Worm (Caenorhabditis elegans) whole organism, young adult: ENCODE data around the gene C35A11.2.

Experiments used
- B0035.1 ChIP-seq: sonication (generic microtip); optimal IDR thresholded peaks from 2 replicates; lab custom pipeline; 2016; ENCODE audit warnings: missing genetic modification characterization, mild to moderate bottlenecking, missing compliant biosample characterization, missing genotype, missing genetic modification reagents
- C06A6.2 ChIP-seq: fragments of 200-800 bp; sonication (Bioruptor generic); conservative IDR thresholded peaks from 2 replicates; pipeline ENCODE4 v1.3.6; 2022; ENCODE audit warnings: missing genetic modification characterization, missing compliant biosample characterization
- C17E4.6 ChIP-seq: fragments of 200-800 bp; sonication (Bioruptor generic); IDR thresholded peaks from 2 replicates; pipeline ENCODE4 v1.3.6; 2022; ENCODE audit warnings: missing genetic modification reagents, missing genetic modification characterization, missing compliant biosample characterization
- F10E7.11 ChIP-seq: sonication (generic microtip); optimal IDR thresholded peaks from 2 replicates; lab custom pipeline; 2017; ENCODE audit warnings: mild to moderate bottlenecking, missing genetic modification characterization, moderate library complexity, missing compliant biosample characterization
- F57C9.4 ChIP-seq: sonication (generic microtip); optimal IDR thresholded peaks from 2 replicates; lab custom pipeline; 2017; ENCODE audit warnings: mild to moderate bottlenecking, missing genetic modification characterization, missing compliant biosample characterization
- Y53F4B.3 ChIP-seq: fragments of 200-800 bp; sonication (Bioruptor generic); IDR thresholded peaks from 2 replicates; pipeline ENCODE4 v1.3.6; 2022; ENCODE audit warnings: missing genetic modification reagents, missing genetic modification characterization, missing compliant biosample characterization
- Y79H2A.3 ChIP-seq: fragments of 200-800 bp; sonication (Bioruptor generic); conservative IDR thresholded peaks from 2 replicates; pipeline ENCODE4 v1.3.6; 2022; ENCODE audit warnings: missing genetic modification reagents, missing genetic modification characterization, missing compliant biosample characterization
- Y95B8A.8 ChIP-seq: fragments of 200-800 bp; sonication (Bioruptor generic); IDR thresholded peaks from 2 replicates; pipeline ENCODE4 v1.3.6; 2022; ENCODE audit warnings: missing genetic modification reagents, missing genetic modification characterization, missing compliant biosample characterization
- aptf-2 ChIP-seq: fragments of 200-800 bp; sonication (Bioruptor generic); conservative IDR thresholded peaks from 2 replicates; pipeline ENCODE4 v1.3.6; 2022; ENCODE audit warnings: missing genetic modification reagents, missing genetic modification characterization, missing compliant biosample characterization
- atf-7 ChIP-seq: sonication (generic microtip); optimal IDR thresholded peaks from 2 replicates; lab custom pipeline; 2017; ENCODE audit warnings: mild to moderate bottlenecking, missing genetic modification characterization, missing compliant biosample characterization
- attf-3 ChIP-seq: fragments of 200-800 bp; sonication (Bioruptor generic); conservative IDR thresholded peaks from 2 replicates; pipeline ENCODE4 v1.3.6; 2022; ENCODE audit warnings: missing genetic modification reagents, missing genetic modification characterization, missing compliant biosample characterization
- attf-5 ChIP-seq: fragments of 200-800 bp; sonication (Bioruptor generic); optimal IDR thresholded peaks from 2 replicates; lab custom pipeline; 2018; ENCODE audit warnings: mild to moderate bottlenecking, missing genetic modification characterization, missing compliant biosample characterization
- attf-6 ChIP-seq: fragments of 200-800 bp; sonication (Bioruptor generic); IDR thresholded peaks from 2 replicates; pipeline ENCODE4 v1.3.6; 2022; ENCODE audit warnings: missing genetic modification reagents, missing genetic modification characterization, missing compliant biosample characterization
- ceh-79 ChIP-seq: sonication (generic microtip); optimal IDR thresholded peaks from 2 replicates; lab custom pipeline; 2017; ENCODE audit warnings: mild to moderate bottlenecking, missing genetic modification characterization, missing compliant biosample characterization
- efl-1 ChIP-seq: fragments of 150-350 bp; optimal IDR thresholded peaks from 2 replicates; lab custom pipeline; 2014; ENCODE audit warnings: missing biosample characterization, missing genetic modification reagents, missing genetic modification characterization
- hlh-12 ChIP-seq: sonication (generic microtip); optimal IDR thresholded peaks from 2 replicates; lab custom pipeline; 2016; ENCODE audit warnings: missing genetic modification characterization, missing compliant biosample characterization
- let-607 ChIP-seq, 2 experiments: fragments of 200-800 bp in 1 of 2; sonication (Bioruptor generic) in 1 of 2; sonication (generic microtip) in 1 of 2; optimal IDR thresholded peaks; 2 replicates each; lab custom pipeline; 2016 to 2018; ENCODE audit warnings: mild to moderate bottlenecking in 2 of 2, missing compliant biosample characterization in 2 of 2, missing genetic modification characterization in 2 of 2, moderate library complexity in 2 of 2, missing genotype in 1 of 2
- lsy-27 ChIP-seq: sonication (generic microtip); optimal IDR thresholded peaks from 2 replicates; lab custom pipeline; 2017; ENCODE audit warnings: missing genetic modification characterization, mild to moderate bottlenecking, missing compliant biosample characterization, antibody characterized with exemption, missing genotype, borderline replicate concordance; ENCODE audit not compliant: insufficient read depth
- madf-10 ChIP-seq: sonication (generic microtip); optimal IDR thresholded peaks from 2 replicates; lab custom pipeline; 2016; ENCODE audit warnings: mild to moderate bottlenecking, missing genetic modification characterization, missing compliant biosample characterization
- madf-6 ChIP-seq: fragments of 200-800 bp; sonication (Bioruptor generic); IDR thresholded peaks from 2 replicates; pipeline ENCODE4 v1.3.6; 2022; ENCODE audit warnings: missing genetic modification reagents, missing genetic modification characterization, missing compliant biosample characterization
- madf-8 ChIP-seq: fragments of 200-800 bp; sonication (Bioruptor generic); conservative IDR thresholded peaks from 2 replicates; pipeline ENCODE4 v1.3.6; 2022; ENCODE audit warnings: missing genetic modification reagents, missing genetic modification characterization, missing compliant biosample characterization
- nhr-179 ChIP-seq: sonication (generic microtip); optimal IDR thresholded peaks from 2 replicates; lab custom pipeline; 2016; ENCODE audit warnings: mild to moderate bottlenecking, missing genetic modification characterization, missing compliant biosample characterization
- nhr-27 ChIP-seq: fragments of 200-800 bp; sonication (Bioruptor generic); optimal IDR thresholded peaks from 2 replicates; lab custom pipeline; 2018; ENCODE audit warnings: mild to moderate bottlenecking, missing genetic modification characterization, moderate library complexity, missing compliant biosample characterization
- nhr-80 ChIP-seq: sonication (generic microtip); optimal IDR thresholded peaks from 2 replicates; lab custom pipeline; 2016; ENCODE audit warnings: missing genetic modification characterization, missing compliant biosample characterization
- pha-4 ChIP-seq: fragments of 150-350 bp; sonication (generic microtip); optimal IDR thresholded peaks from 2 replicates; lab custom pipeline; 2014; ENCODE audit warnings: missing biosample characterization, missing genetic modification reagents, missing genetic modification characterization
- rcor-1 ChIP-seq: fragments of 200-800 bp; sonication (Bioruptor generic); IDR thresholded peaks from 2 replicates; pipeline ENCODE4 v1.3.6; 2022; ENCODE audit warnings: missing genetic modification reagents, missing genetic modification characterization, missing compliant biosample characterization
- snpc-1.1 ChIP-seq: sonication (generic microtip); optimal IDR thresholded peaks from 2 replicates; lab custom pipeline; 2017; ENCODE audit warnings: missing genetic modification characterization, mild to moderate bottlenecking, missing compliant biosample characterization, antibody characterized with exemption, moderate library complexity, missing genotype, missing genetic modification reagents; ENCODE audit not compliant: insufficient read depth
- snpc-4 ChIP-seq, 5 experiments: fragments of 150-350 bp in 1 of 5; sonication (generic microtip) in 4 of 5; optimal IDR thresholded peaks; 2 replicates each; lab custom pipeline; 2014 to 2018; ENCODE audit warnings: missing genetic modification characterization in 5 of 5, missing biosample characterization in 3 of 5, antibody characterized with exemption in 2 of 5, mild to moderate bottlenecking in 2 of 5, missing compliant biosample characterization in 2 of 5, missing genotype in 2 of 5, moderate library complexity in 2 of 5, missing genetic modification reagents in 1 of 5
- somi-1 ChIP-seq: fragments of 200-800 bp; sonication (Bioruptor generic); optimal IDR thresholded peaks from 2 replicates; lab custom pipeline; 2018; ENCODE audit warnings: mild to moderate bottlenecking, missing genetic modification characterization, missing compliant biosample characterization
- sptf-2 ChIP-seq: fragments of 200-800 bp; sonication (Bioruptor generic); optimal IDR thresholded peaks from 2 replicates; lab custom pipeline; 2018; ENCODE audit warnings: mild to moderate bottlenecking, missing genetic modification characterization, missing compliant biosample characterization
- tbx-9 ChIP-seq: sonication (generic microtip); optimal IDR thresholded peaks from 2 replicates; lab custom pipeline; 2016; ENCODE audit warnings: borderline replicate concordance, missing genetic modification characterization, inconsistent platforms, missing compliant biosample characterization
- unc-130 ChIP-seq: sonication (generic microtip); optimal IDR thresholded peaks from 2 replicates; lab custom pipeline; 2016; ENCODE audit warnings: missing genetic modification reagents, missing genetic modification characterization, missing compliant biosample characterization
- xnd-1 ChIP-seq: sonication (generic microtip); optimal IDR thresholded peaks from 2 replicates; lab custom pipeline; 2016; ENCODE audit warnings: missing genotype, missing genetic modification reagents, missing genetic modification characterization, missing compliant biosample characterization
- ztf-26 ChIP-seq: sonication (generic microtip); optimal IDR thresholded peaks from 2 replicates; lab custom pipeline; 2017; ENCODE audit warnings: missing genetic modification characterization, missing compliant biosample characterization

Gene C35A11.2

DNA sequence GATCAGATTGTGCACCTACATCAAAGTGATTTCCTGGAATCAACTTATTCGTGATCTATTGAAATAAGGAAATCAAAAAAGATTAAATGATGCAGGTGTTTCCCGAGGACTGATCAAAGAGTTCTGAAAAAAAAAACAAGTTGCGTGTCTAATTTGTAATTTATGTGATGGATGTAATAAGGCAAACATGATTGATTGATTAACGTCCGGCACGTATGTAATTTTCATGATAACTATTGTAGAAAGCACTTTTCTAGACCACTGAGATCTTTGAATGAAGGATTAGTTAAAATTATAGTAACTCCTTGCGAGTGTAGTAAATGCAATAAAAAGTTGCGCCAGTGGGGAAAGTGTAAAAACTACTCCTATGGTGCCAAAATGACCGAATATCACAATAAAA, 40.7 kb upstream of the C35A11.2 start, which contains the start of gene srg-25:
TSS of gene srg-25 (minus strand) at position 101 of the 400 bp plus-strand sequence.
- TF ChIP-seq madf-10 (tag; lab: Kevin White, UChicago), result no peak
- no peak for TF ChIP-seq xnd-1
- TF ChIP-seq madf-8 (GFP tag; lab: Robert Waterston, UW), result no peak
- no peak for TF ChIP-seq pha-4 (tag; lab: Kevin White, UChicago)
- TF ChIP-seq nhr-80 (tag; lab: Kevin White, UChicago), result no peak
- no peak for TF ChIP-seq C17E4.6 (GFP tag; lab: Robert Waterston, UW)
- TF ChIP-seq ceh-79 (tag; lab: Kevin White, UChicago), result no peak
- TF ChIP-seq sptf-2 (GFP tag; lab: Kevin White, UChicago), result no peak

DNA sequence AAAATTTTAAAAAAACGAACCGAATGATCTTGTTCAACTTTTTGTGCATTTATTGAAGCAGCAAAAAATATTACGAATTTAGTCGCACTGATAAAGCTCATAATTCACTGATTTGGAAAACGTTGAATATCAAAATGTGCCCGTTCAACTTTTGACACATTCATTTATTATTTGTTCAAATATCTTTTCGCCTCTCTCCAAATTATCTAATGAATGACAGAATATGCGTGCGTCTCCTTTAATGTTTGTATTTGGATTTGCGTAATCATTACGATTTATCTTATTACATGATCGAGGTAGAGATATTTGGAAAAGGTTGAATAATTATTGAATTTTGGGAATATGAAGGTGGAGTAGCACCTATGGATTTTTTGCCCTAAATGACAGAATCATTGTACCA, 36.6 kb upstream of the C35A11.2 start, which contains the start of gene T09D3.3:
TSS of gene T09D3.3 (minus strand) at position 101 of the 400 bp plus-strand sequence.
- no peak for TF ChIP-seq attf-5 (GFP tag; lab: Kevin White, UChicago)
- no peak for TF ChIP-seq hlh-12
- TF ChIP-seq let-607 (tag; optimal IDR thresholded peaks at IDR 0.05; lab: Kevin White, UChicago), result no peak
- TF ChIP-seq aptf-2, result no peak
- TF ChIP-seq unc-130 (GFP tag; lab: Kevin White, UChicago), result no peak
- TF ChIP-seq Y53F4B.3 (GFP tag; lab: Robert Waterston, UW), result no peak
- no peak for TF ChIP-seq atf-7 (tag; lab: Kevin White, UChicago)
- no peak for TF ChIP-seq ztf-26 (tag; lab: Kevin White, UChicago)
- TF ChIP-seq rcor-1, result no peak
- TF ChIP-seq B0035.1 (tag; lab: Kevin White, UChicago), result no peak
- no peak for TF ChIP-seq nhr-179 (tag; lab: Kevin White, UChicago)

DNA sequence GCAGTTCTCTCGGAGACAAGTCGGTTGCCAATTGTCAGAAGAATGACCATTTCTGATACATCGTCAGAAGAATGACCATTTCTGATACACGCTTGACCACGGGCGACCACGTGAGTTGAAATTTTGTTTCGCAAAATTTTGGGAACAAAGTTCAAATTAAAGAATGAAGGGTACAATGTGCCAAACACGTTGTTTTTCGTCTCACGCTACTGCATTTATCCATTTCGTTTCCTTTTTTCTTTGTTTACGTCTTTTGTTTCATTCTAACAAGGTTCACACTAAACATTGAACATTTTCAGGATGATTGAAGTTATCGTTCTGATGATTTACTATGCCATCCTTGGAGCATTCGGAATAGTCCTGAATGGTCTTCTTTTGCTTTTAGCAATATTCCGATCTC, 34.6 kb upstream of the C35A11.2 start, which contains the start of gene srd-9:
TSS of gene srd-9 (plus strand) at position 301 of the 400 bp plus-strand sequence.
- TF ChIP-seq lsy-27 (tag; lab: Kevin White, UChicago), result no peak
- no peak for TF ChIP-seq Y95B8A.8 (GFP tag; lab: Robert Waterston, UW)
- no peak for TF ChIP-seq madf-6
- TF ChIP-seq C06A6.2 (GFP tag; lab: Robert Waterston, UW), result no peak
- TF ChIP-seq snpc-4 (GFP tag; optimal IDR thresholded peaks at IDR 0.05; lab: Kevin White, UChicago), result no peak
- TF ChIP-seq snpc-4 (tag; optimal IDR thresholded peaks at IDR 0.05; lab: Kevin White, UChicago), result no peak
- no peak for TF ChIP-seq F10E7.11
- TF ChIP-seq rcor-1, result no peak
- no peak for TF ChIP-seq Y79H2A.3 (GFP tag; lab: Robert Waterston, UW)

DNA sequence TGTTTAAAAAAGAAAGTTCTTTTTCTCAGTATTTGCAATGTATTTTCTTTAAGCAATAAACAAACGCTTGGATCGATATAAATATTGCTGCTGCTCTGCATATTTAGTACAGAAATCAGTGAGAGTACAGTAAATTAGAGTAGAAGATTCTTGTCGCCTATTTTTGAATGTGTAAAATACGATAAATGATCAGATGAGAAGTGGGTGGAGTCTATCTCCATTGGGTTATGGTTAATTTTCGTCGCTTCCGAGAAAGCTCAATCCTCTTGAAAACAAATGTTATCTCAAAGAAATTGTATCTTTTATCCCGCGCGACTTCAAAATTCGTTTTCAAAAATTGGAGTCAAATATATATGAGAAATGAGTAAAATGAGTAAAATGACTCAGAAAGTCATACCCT, 27.3 kb upstream of the C35A11.2 start, which contains the start of gene nhr-216:
TSS of gene nhr-216 (minus strand) at position 101 of the 400 bp plus-strand sequence.
- TF ChIP-seq F57C9.4 (tag; lab: Kevin White, UChicago), result no peak
- TF ChIP-seq tbx-9 (tag; lab: Kevin White, UChicago), result no peak
- no peak for TF ChIP-seq efl-1 (GFP tag; lab: Kevin White, UChicago)

DNA sequence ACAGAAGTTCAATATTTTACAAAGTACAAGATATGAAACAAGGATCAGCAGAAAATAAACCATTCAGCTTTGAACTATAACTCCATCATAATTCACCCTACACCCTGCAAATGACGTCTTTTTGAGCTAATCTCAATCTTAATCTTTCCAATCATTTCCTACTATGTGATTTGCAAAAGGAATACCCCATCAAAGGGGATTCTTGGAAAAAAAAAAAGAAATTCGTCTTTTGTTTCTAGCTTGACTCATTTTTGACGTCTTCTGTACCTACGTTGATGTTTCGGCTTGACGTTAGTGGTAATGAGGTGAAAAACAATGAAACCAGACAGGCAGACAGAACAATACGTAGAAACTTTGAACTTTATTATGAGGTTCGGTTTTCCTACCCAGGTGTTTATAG, 23.9 kb upstream of the C35A11.2 start:
- TF ChIP-seq attf-3 (no peak), nhr-27 (no peak), somi-1 (GFP tag; lab: Kevin White, UChicago) (no peak), attf-6 (no peak), snpc-1.1 (tag; lab: Kevin White, UChicago) (no peak), aptf-2 (no peak), tbx-9 (tag; lab: Kevin White, UChicago) (no peak), C06A6.2 (GFP tag; lab: Robert Waterston, UW) (no peak)
